Fruit fly (Drosophila melanogaster) whole organism, pupa: Measurements from ENCODE around the gene CG2157.

Experiments
- CG10348 ChIP-seq: fragments of 200-800 bp; sonication (Bioruptor generic); IDR thresholded peaks from 2 replicates; pipeline ENCODE4 v1.3.6; 2022; ENCODE audit warnings: missing biosample characterization, missing genetic modification characterization
- CG12605 ChIP-seq: fragments of 200-800 bp; sonication (Bioruptor generic); IDR thresholded peaks from 2 replicates; pipeline ENCODE4 v1.3.6; 2022; ENCODE audit warnings: missing biosample characterization, missing genetic modification characterization
- CG13204 ChIP-seq: fragments of 200-800 bp; sonication (Bioruptor generic); optimal IDR thresholded peaks from 2 replicates; lab custom pipeline; 2018; ENCODE audit warnings: missing biosample characterization, mild to moderate bottlenecking, missing genetic modification characterization, moderate library complexity
- CG32121 ChIP-seq: fragments of 200-800 bp; sonication (Bioruptor generic); IDR thresholded peaks from 2 replicates; pipeline ENCODE4 v1.3.6; 2022; ENCODE audit warnings: missing biosample characterization, missing genetic modification characterization
- CG34367 ChIP-seq: fragments of 200-800 bp; sonication (Bioruptor generic); optimal IDR thresholded peaks from 2 replicates; lab custom pipeline; 2018; ENCODE audit warnings: missing biosample characterization, mild to moderate bottlenecking, missing genetic modification characterization
- CG4496 ChIP-seq: fragments of 200-800 bp; sonication (Bioruptor generic); IDR thresholded peaks from 3 replicates; pipeline ENCODE4 v1.3.6; 2022; ENCODE audit warnings: missing biosample characterization, missing genetic modification characterization
- CG8301 ChIP-seq: fragments of 200-800 bp; sonication (Bioruptor generic); optimal IDR thresholded peaks from 2 replicates; lab custom pipeline; 2018; ENCODE audit warnings: missing biosample characterization, mild to moderate bottlenecking, missing genetic modification characterization
- EcR ChIP-seq: fragments of 200-800 bp; sonication (Bioruptor generic); optimal IDR thresholded peaks from 3 replicates; lab custom pipeline; 2019; ENCODE audit warnings: missing biosample characterization, missing genetic modification characterization, mild to moderate bottlenecking, moderate library complexity, missing genetic modification reagents
- Snoo ChIP-seq: fragments of 200-800 bp; sonication (Bioruptor generic); optimal IDR thresholded peaks from 3 replicates; lab custom pipeline; 2017; ENCODE audit warnings: missing biosample characterization, mild to moderate bottlenecking, missing genetic modification characterization, inconsistent platforms
- fd96Ca ChIP-seq: fragments of 200-800 bp; sonication (Bioruptor generic); IDR thresholded peaks from 3 replicates; pipeline ENCODE4 v1.3.6; 2022; ENCODE audit warnings: missing biosample characterization, missing genetic modification characterization
- gl ChIP-seq: fragments of 200-800 bp; sonication (Bioruptor generic); optimal IDR thresholded peaks from 2 replicates; lab custom pipeline; 2018; ENCODE audit warnings: missing biosample characterization, mild to moderate bottlenecking, missing genetic modification characterization
- rn ChIP-seq: fragments of 200-800 bp; sonication (Bioruptor generic); IDR thresholded peaks from 2 replicates; pipeline ENCODE4 v1.3.6; 2022; ENCODE audit warnings: missing biosample characterization, missing genetic modification characterization

DNA sequence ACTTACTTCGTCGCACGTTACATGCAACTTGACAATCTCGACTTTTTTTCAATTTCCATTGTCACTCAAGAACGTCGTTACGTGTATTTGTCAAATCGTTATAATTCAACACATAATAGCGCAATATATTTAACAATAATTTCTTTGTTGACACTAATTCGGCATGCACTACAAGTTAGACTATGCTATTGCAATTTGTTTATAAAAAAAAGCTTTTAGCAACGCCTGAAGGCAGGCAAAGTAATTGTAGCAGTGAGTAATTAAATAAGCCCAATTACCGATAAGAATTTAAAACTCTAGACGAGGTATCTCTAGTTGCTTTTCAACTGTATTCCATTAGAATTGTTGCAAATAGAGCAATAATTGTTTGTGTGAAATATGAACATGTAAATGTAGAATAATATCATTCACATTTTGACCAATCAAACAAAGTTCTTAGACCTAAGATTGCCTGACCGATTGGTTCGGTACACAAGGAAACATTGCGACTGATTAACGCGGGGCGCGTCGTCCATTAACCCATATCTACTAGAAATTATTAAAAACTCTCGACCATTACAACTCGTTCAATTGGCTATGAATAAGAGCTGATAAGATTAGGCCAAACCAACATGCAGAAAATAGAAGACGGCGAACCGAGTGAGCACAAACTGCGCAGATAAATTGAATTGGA is 28.1 kb upstream of the CG2157 start:
- TF ChIP-seq CG8301 (no peak), Snoo (no peak), fd96Ca (GFP tag; lab: Robert Waterston, UW) (no peak), CG12605 (GFP tag; lab: Robert Waterston, UW) (no peak), CG32121 (GFP tag; lab: Robert Waterston, UW) (no peak), CG34367 (tag; lab: Kevin White, UChicago) (no peak), EcR (GFP tag; lab: Kevin White, UChicago) (peak; percentile 0), gl (tag; lab: Kevin White, UChicago) (no peak), rn (GFP tag; lab: Robert Waterston, UW) (no peak), CG13204 (GFP tag; lab: Kevin White, UChicago) (no peak), CG4496 (GFP tag; lab: Robert Waterston, UW) (no peak), CG10348 (no peak)
